Fruit fly (Drosophila melanogaster) whole organism, embryonic: ENCODE measurements around the gene CG3104.

Experiments
- B-H1 ChIP-seq: fragments of 200-800 bp; sonication (Bioruptor generic); IDR thresholded peaks from 3 replicates; pipeline ENCODE4 v1.3.6; 2022; ENCODE audit warnings: missing biosample characterization, missing genetic modification characterization
- CG10274 ChIP-seq: fragments of 200-800 bp; sonication (Bioruptor generic); optimal IDR thresholded peaks from 3 replicates; lab custom pipeline; 2017; ENCODE audit warnings: missing biosample characterization, mild to moderate bottlenecking, missing genetic modification characterization
- CG10565 ChIP-seq: fragments of 200-800 bp; sonication (Bioruptor generic); optimal IDR thresholded peaks from 3 replicates; lab custom pipeline; 2016; ENCODE audit warnings: missing biosample characterization, mild to moderate bottlenecking, missing genetic modification characterization
- CG11560 ChIP-seq: fragments of 200-800 bp; sonication (Bioruptor generic); IDR thresholded peaks from 3 replicates; pipeline ENCODE4 v1.3.6; 2022; ENCODE audit warnings: missing biosample characterization, missing genetic modification characterization
- CG12071 ChIP-seq: fragments of 200-800 bp; sonication (Bioruptor generic); optimal IDR thresholded peaks from 3 replicates; lab custom pipeline; 2018; ENCODE audit warnings: missing biosample characterization, mild to moderate bottlenecking, missing genetic modification characterization
- CG12299 ChIP-seq: fragments of 200-800 bp; sonication (Bioruptor generic); optimal IDR thresholded peaks from 2 replicates; lab custom pipeline; 2018; ENCODE audit warnings: missing biosample characterization, mild to moderate bottlenecking, missing genetic modification characterization
- CG1233 ChIP-seq: fragments of 200-800 bp; sonication (Bioruptor generic); optimal IDR thresholded peaks from 4 replicates; lab custom pipeline; 2018; ENCODE audit warnings: missing biosample characterization, mild to moderate bottlenecking, missing genetic modification characterization
- CG12391 ChIP-seq: fragments of 200-800 bp; sonication (Bioruptor generic); optimal IDR thresholded peaks from 3 replicates; lab custom pipeline; 2018; ENCODE audit warnings: missing biosample characterization, mild to moderate bottlenecking, missing genetic modification characterization, moderate library complexity
- CG12744 ChIP-seq: fragments of 200-800 bp; sonication (Bioruptor generic); optimal IDR thresholded peaks from 2 replicates; lab custom pipeline; 2016; ENCODE audit warnings: missing biosample characterization, missing genetic modification characterization
- CG14441 ChIP-seq: fragments of 200-800 bp; sonication (Bioruptor generic); IDR thresholded peaks from 2 replicates; pipeline ENCODE4 v1.3.6; 2022; ENCODE audit warnings: missing biosample characterization, missing genetic modification characterization
- CG15073 ChIP-seq: fragments of 200-800 bp; sonication (Bioruptor generic); optimal IDR thresholded peaks from 2 replicates; lab custom pipeline; 2016; ENCODE audit warnings: missing biosample characterization, missing genetic modification characterization
- CG1529 ChIP-seq: fragments of 200-800 bp; sonication (Bioruptor generic); optimal IDR thresholded peaks from 3 replicates; lab custom pipeline; 2018; ENCODE audit warnings: missing biosample characterization, missing genetic modification characterization
- CG17385 ChIP-seq: fragments of 200-800 bp; sonication (Bioruptor generic); optimal IDR thresholded peaks from 3 replicates; lab custom pipeline; 2018; ENCODE audit warnings: missing biosample characterization, mild to moderate bottlenecking, missing genetic modification characterization
- CG17802 ChIP-seq: fragments of 200-800 bp; sonication (Bioruptor generic); optimal IDR thresholded peaks from 2 replicates; lab custom pipeline; 2018; ENCODE audit warnings: missing biosample characterization, mild to moderate bottlenecking, missing genetic modification characterization, moderate library complexity
- CG17912 ChIP-seq: fragments of 200-800 bp; sonication (Bioruptor generic); optimal IDR thresholded peaks from 2 replicates; lab custom pipeline; 2018; ENCODE audit warnings: missing biosample characterization, mild to moderate bottlenecking, missing genetic modification characterization
- CG1792 ChIP-seq: fragments of 200-800 bp; sonication (Bioruptor generic); optimal IDR thresholded peaks from 2 replicates; lab custom pipeline; 2016; ENCODE audit warnings: missing biosample characterization, missing genetic modification characterization
- CG2199 ChIP-seq: fragments of 200-800 bp; sonication (Bioruptor generic); IDR thresholded peaks from 3 replicates; pipeline ENCODE4 v1.3.6; 2022; ENCODE audit warnings: missing biosample characterization, missing genetic modification characterization
- CG30431 ChIP-seq: fragments of 200-800 bp; sonication (Bioruptor generic); optimal IDR thresholded peaks from 2 replicates; lab custom pipeline; 2017; ENCODE audit warnings: missing biosample characterization, missing genetic modification characterization
- CG33213 ChIP-seq: fragments of 200-800 bp; sonication (Bioruptor generic); optimal IDR thresholded peaks from 3 replicates; lab custom pipeline; 2016; ENCODE audit warnings: missing biosample characterization, missing genetic modification characterization
- CG6683 ChIP-seq: fragments of 200-800 bp; sonication (Bioruptor generic); optimal IDR thresholded peaks from 2 replicates; lab custom pipeline; 2017; ENCODE audit warnings: missing biosample characterization, mild to moderate bottlenecking, missing genetic modification characterization, missing genetic modification reagents
- CG7372 ChIP-seq: fragments of 200-800 bp; sonication (Bioruptor generic); IDR thresholded peaks from 2 replicates; pipeline ENCODE4 v1.3.6; 2022; ENCODE audit warnings: missing biosample characterization, missing genetic modification characterization
- CG8281 ChIP-seq: fragments of 200-800 bp; sonication (Bioruptor generic); optimal IDR thresholded peaks from 2 replicates; lab custom pipeline; 2018; ENCODE audit warnings: missing biosample characterization, mild to moderate bottlenecking, missing genetic modification characterization, moderate library complexity
- CG8924 ChIP-seq: fragments of 200-800 bp; optimal IDR thresholded peaks from 3 replicates; lab custom pipeline; 2019; ENCODE audit warnings: missing biosample characterization, mild to moderate bottlenecking, missing genetic modification characterization, moderate library complexity
- D19A ChIP-seq: fragments of 200-800 bp; optimal IDR thresholded peaks from 3 replicates; lab custom pipeline; 2019; ENCODE audit warnings: missing biosample characterization, mild to moderate bottlenecking, missing genetic modification characterization, moderate library complexity
- Dad ChIP-seq: fragments of 200-800 bp; sonication (Bioruptor generic); optimal IDR thresholded peaks from 3 replicates; lab custom pipeline; 2016; ENCODE audit warnings: missing biosample characterization, missing genetic modification characterization
- Hand ChIP-seq: fragments of 200-800 bp; sonication (Bioruptor generic); optimal IDR thresholded peaks from 2 replicates; lab custom pipeline; 2017; ENCODE audit warnings: mild to moderate bottlenecking, missing biosample characterization, missing genetic modification reagents, missing genetic modification characterization
- Hey ChIP-seq: fragments of 200-800 bp; sonication (Bioruptor generic); optimal IDR thresholded peaks from 3 replicates; lab custom pipeline; 2018; ENCODE audit warnings: missing biosample characterization, mild to moderate bottlenecking, missing genetic modification characterization
- HmgZ ChIP-seq: fragments of 200-800 bp; sonication (Bioruptor generic); optimal IDR thresholded peaks from 2 replicates; lab custom pipeline; 2018; ENCODE audit warnings: missing biosample characterization, mild to moderate bottlenecking, missing genetic modification characterization
- Hr3 ChIP-seq: fragments of 200-800 bp; sonication (Bioruptor generic); optimal IDR thresholded peaks from 3 replicates; lab custom pipeline; 2016; ENCODE audit warnings: missing biosample characterization, missing genetic modification characterization
- Lhr ChIP-seq: fragments of 200-800 bp; sonication (Bioruptor generic); optimal IDR thresholded peaks from 3 replicates; lab custom pipeline; 2017; ENCODE audit warnings: mild to moderate bottlenecking, missing biosample characterization, missing genetic modification reagents, missing genetic modification characterization
- Mrtf ChIP-seq: fragments of 200-800 bp; sonication (Bioruptor generic); IDR thresholded peaks from 3 replicates; pipeline ENCODE4 v1.3.6; 2022; ENCODE audit warnings: missing biosample characterization, missing genetic modification characterization
- Nf-YA ChIP-seq: fragments of 200-800 bp; sonication (Bioruptor generic); IDR thresholded peaks from 2 replicates; pipeline ENCODE4 v1.3.6; 2022; ENCODE audit warnings: missing biosample characterization, missing genetic modification characterization
- ase ChIP-seq: fragments of 200-800 bp; sonication (Bioruptor generic); IDR thresholded peaks from 3 replicates; pipeline ENCODE4 v1.3.6; 2022; ENCODE audit warnings: missing biosample characterization, missing genetic modification characterization
- ash1 ChIP-seq: fragments of 200-800 bp; sonication (Bioruptor generic); optimal IDR thresholded peaks from 2 replicates; lab custom pipeline; 2018; ENCODE audit warnings: missing biosample characterization, mild to moderate bottlenecking, missing genetic modification characterization
- ato ChIP-seq: fragments of 200-800 bp; sonication (Bioruptor generic); IDR thresholded peaks from 2 replicates; pipeline ENCODE4 v1.3.6; 2022; ENCODE audit warnings: missing biosample characterization, missing genetic modification characterization; ENCODE audit not compliant: partially characterized antibody
- crp ChIP-seq, 2 experiments: fragments of 200-800 bp; sonication (Bioruptor generic); optimal IDR thresholded peaks; 2 replicates in 1 of 2; 3 replicates in 1 of 2; lab custom pipeline; 2017; ENCODE audit warnings: missing biosample characterization in 2 of 2, missing genetic modification characterization in 2 of 2, mild to moderate bottlenecking in 1 of 2, moderate library complexity in 1 of 2
- da ChIP-seq: fragments of 200-800 bp; sonication (Bioruptor generic); optimal IDR thresholded peaks from 2 replicates; lab custom pipeline; 2016; ENCODE audit warnings: missing biosample characterization, missing genetic modification characterization
- dmrt99B ChIP-seq: fragments of 200-800 bp; sonication (Bioruptor generic); optimal IDR thresholded peaks from 2 replicates; lab custom pipeline; 2018; ENCODE audit warnings: missing biosample characterization, mild to moderate bottlenecking, missing genetic modification characterization, moderate library complexity
- grau ChIP-seq: fragments of 200-800 bp; optimal IDR thresholded peaks from 3 replicates; lab custom pipeline; 2019; ENCODE audit warnings: missing biosample characterization, mild to moderate bottlenecking, missing genetic modification characterization, moderate library complexity
- ham ChIP-seq: fragments of 200-800 bp; sonication (Bioruptor generic); IDR thresholded peaks from 2 replicates; pipeline ENCODE4 v1.3.6; 2022; ENCODE audit warnings: missing biosample characterization, missing genetic modification characterization
- jing ChIP-seq: fragments of 200-800 bp; sonication (Bioruptor generic); optimal IDR thresholded peaks from 2 replicates; lab custom pipeline; 2018; ENCODE audit warnings: missing biosample characterization, mild to moderate bottlenecking, missing genetic modification characterization
- lov ChIP-seq, 2 experiments: fragments of 200-800 bp in 1 of 2; fragments of >200 bp in 1 of 2; sonication (Bioruptor generic) in 1 of 2; IDR thresholded peaks in 1 of 2; optimal IDR thresholded peaks in 1 of 2; 2 replicates in 1 of 2; 3 replicates in 1 of 2; pipeline versions ENCODE4 v1.3.6 to Lab custom; 2017 to 2022; ENCODE audit warnings: missing biosample characterization in 1 of 2, missing genetic modification characterization in 1 of 2
- mld ChIP-seq: fragments of 200-800 bp; sonication (Bioruptor generic); IDR thresholded peaks from 3 replicates; pipeline ENCODE4 v1.3.6; 2022; ENCODE audit warnings: missing biosample characterization, missing genetic modification characterization; ENCODE audit not compliant: partially characterized antibody
- nerfin-1 ChIP-seq: fragments of 200-800 bp; sonication (Bioruptor generic); optimal IDR thresholded peaks from 3 replicates; lab custom pipeline; 2019; ENCODE audit warnings: missing biosample characterization, mild to moderate bottlenecking, missing genetic modification characterization, moderate library complexity
- pita ChIP-seq: fragments of 200-800 bp; sonication (Bioruptor generic); optimal IDR thresholded peaks from 2 replicates; lab custom pipeline; 2017; ENCODE audit warnings: missing biosample characterization, mild to moderate bottlenecking, missing genetic modification characterization
- ranshi ChIP-seq: fragments of 200-800 bp; sonication (Bioruptor generic); IDR thresholded peaks from 2 replicates; pipeline ENCODE4 v1.3.6; 2022; ENCODE audit warnings: missing biosample characterization, missing genetic modification characterization
- tup ChIP-seq: fragments of 200-800 bp; sonication (Bioruptor generic); optimal IDR thresholded peaks from 2 replicates; lab custom pipeline; 2016; ENCODE audit warnings: missing biosample characterization, mild to moderate bottlenecking, missing genetic modification characterization, moderate library complexity

Gene CG3104

DNA sequence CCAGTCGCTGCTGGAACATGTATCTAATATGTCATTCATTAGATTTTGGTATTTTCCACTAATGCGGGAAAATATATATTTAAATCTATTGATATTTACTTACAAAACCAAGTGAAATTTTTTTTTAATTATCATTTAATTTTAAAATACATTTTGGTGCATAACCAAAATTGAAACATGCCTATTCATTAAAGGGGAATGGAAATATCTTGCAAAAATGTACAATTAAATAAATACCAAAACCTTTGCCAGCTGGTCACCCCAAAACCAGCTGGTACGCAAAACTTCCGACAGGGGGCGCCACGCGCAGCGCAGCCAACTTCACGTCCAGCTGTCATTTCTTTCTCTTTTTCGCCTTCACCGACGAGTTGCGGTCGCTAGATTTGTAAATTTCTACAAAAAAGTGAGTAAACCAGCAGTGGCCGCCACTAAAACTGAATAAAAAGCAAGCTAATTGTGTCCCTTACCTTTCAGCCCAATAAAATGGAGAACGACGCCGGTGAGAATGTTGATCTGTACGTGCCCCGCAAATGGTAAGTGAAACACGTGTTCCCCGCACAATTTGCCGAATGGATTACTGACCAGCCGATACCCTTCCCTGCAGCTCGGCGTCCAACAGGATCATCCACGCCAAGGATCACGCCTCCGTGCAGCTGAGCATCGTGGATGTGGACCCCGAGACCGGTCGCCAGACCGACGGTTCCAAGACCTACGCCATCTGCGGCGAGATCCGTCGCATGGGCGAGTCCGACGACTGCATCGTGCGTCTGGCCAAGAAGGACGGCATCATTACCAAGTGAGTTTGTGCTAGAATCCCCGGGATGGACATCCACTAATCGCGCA, at the start of gene CG3104, which contains the start of gene RpS21 (continued):
- no peak for TF ChIP-seq mld (GFP tag; lab: Robert Waterston, UW)
- TF ChIP-seq HmgZ: peak; percentile 82
- TF ChIP-seq ase (GFP tag; lab: Robert Waterston, UW): peak; percentile 92
- TF ChIP-seq CG2199 (GFP tag; lab: Robert Waterston, UW): peak; percentile 79; the same call in 1 of the 3 replicates
- TF ChIP-seq da (GFP tag; lab: Kevin White, UChicago): peak; percentile 84
- peak; percentile 51; the same call in 2 of the 3 replicates for TF ChIP-seq CG11560 (tag; lab: Robert Waterston, UW)
- peak; percentile 80 for TF ChIP-seq CG12071 (GFP tag; lab: Kevin White, UChicago)
- peak; percentile 71 for TF ChIP-seq CG12744 (GFP tag; lab: Kevin White, UChicago)
- peak; percentile 85 for TF ChIP-seq CG10274 (GFP tag; lab: Kevin White, UChicago)
- peak; percentile 60 for TF ChIP-seq CG8924
- TF ChIP-seq CG17802 (tag; lab: Kevin White, UChicago): peak; percentile 80
- TF ChIP-seq Dad (GFP tag; lab: Kevin White, UChicago): peak; percentile 77
- peak; percentile 88 for TF ChIP-seq CG7372 (GFP tag; lab: Robert Waterston, UW)
- TF ChIP-seq dmrt99B (tag; lab: Kevin White, UChicago): peak; percentile 72
- TF ChIP-seq CG15073 (GFP tag; lab: Kevin White, UChicago): no peak
- peak; percentile 85 for TF ChIP-seq CG30431 (GFP tag; lab: Kevin White, UChicago)
- peak; percentile 2 to 80 for TF ChIP-seq crp (GFP tag; optimal IDR thresholded peaks at IDR 0.05; lab: Kevin White, UChicago)
- peak; percentile 76 for TF ChIP-seq B-H1 (GFP tag; lab: Robert Waterston, UW)
- TF ChIP-seq jing (GFP tag; lab: Kevin White, UChicago): peak; percentile 39
- TF ChIP-seq CG1529: peak; percentile 74
- TF ChIP-seq CG1792 (GFP tag; lab: Kevin White, UChicago): peak; percentile 80
- peak; percentile 61 for TF ChIP-seq CG6683
- TF ChIP-seq Lhr (GFP tag; lab: Kevin White, UChicago): peak; percentile 96
- peak; percentile 72; the same call in 1 of the 2 replicates for TF ChIP-seq ham
- no peak for TF ChIP-seq pita (GFP tag; lab: Kevin White, UChicago)
- peak; percentile 73 for TF ChIP-seq Hr3
- no peak for TF ChIP-seq lov (optimal IDR thresholded peaks at IDR 0.05; lab: Kevin White, UChicago)
- peak; percentile 94 for TF ChIP-seq lov (GFP tag; IDR thresholded peaks at IDR 0.05; lab: Robert Waterston, UW)
- TF ChIP-seq CG10565: peak; percentile 66
- peak; percentile 92 for TF ChIP-seq D19A
- peak; percentile 96 for TF ChIP-seq CG33213
- peak; percentile 93 for TF ChIP-seq CG1233
- TF ChIP-seq grau: peak; percentile 78
- peak; percentile 63 for TF ChIP-seq tup (GFP tag; lab: Kevin White, UChicago)
- peak; percentile 88 for TF ChIP-seq CG14441 (GFP tag; lab: Robert Waterston, UW)
- TF ChIP-seq CG12391 (tag; lab: Kevin White, UChicago): peak; percentile 79
- peak; percentile 92 for TF ChIP-seq Mrtf
- TF ChIP-seq CG17385: peak; percentile 87
- TF ChIP-seq Hey (tag; lab: Kevin White, UChicago): peak; percentile 79
- peak; percentile 76 for TF ChIP-seq nerfin-1 (tag; lab: Kevin White, UChicago)
- peak; percentile 57 for TF ChIP-seq CG8281
- TF ChIP-seq CG17912 (GFP tag; lab: Kevin White, UChicago): peak; percentile 92
- TF ChIP-seq ash1 (GFP tag; lab: Kevin White, UChicago): peak; percentile 77
- no peak for TF ChIP-seq ato (GFP tag; lab: Robert Waterston, UW)
- TF ChIP-seq Nf-YA: peak; percentile 70; the same call in 1 of the 2 replicates
- peak; percentile 44 for TF ChIP-seq CG12299 (tag; lab: Kevin White, UChicago)
- peak; percentile 15 for TF ChIP-seq Hand (GFP tag; lab: Kevin White, UChicago)
- peak; percentile 96 for TF ChIP-seq ranshi
